Worm (Caenorhabditis elegans) whole organism, midembryonic: ENCODE data around the gene ZK809.8.

Experiments
- T22C8.4 ChIP-seq: fragments of 200-800 bp; sonication (Bioruptor generic); IDR thresholded peaks from 2 replicates; pipeline ENCODE4 v1.3.6; 2022; ENCODE audit warnings: missing genetic modification characterization, missing compliant biosample characterization
- cog-1 ChIP-seq: sonication (generic microtip); optimal IDR thresholded peaks from 2 replicates; lab custom pipeline; 2016; ENCODE audit warnings: missing genetic modification characterization, missing compliant biosample characterization
- flt-1 ChIP-seq: fragments of 200-800 bp; sonication (Bioruptor generic); IDR thresholded peaks from 2 replicates; pipeline ENCODE4 v1.3.6; 2022; ENCODE audit warnings: missing genetic modification characterization, missing compliant biosample characterization
- klf-2 ChIP-seq: fragments of 200-800 bp; sonication (Bioruptor generic); conservative IDR thresholded peaks from 2 replicates; pipeline ENCODE4 v1.3.6; 2022; ENCODE audit warnings: missing genetic modification reagents, missing genetic modification characterization, missing compliant biosample characterization
- med-1 ChIP-seq: sonication (generic microtip); optimal IDR thresholded peaks from 2 replicates; lab custom pipeline; 2017; ENCODE audit warnings: missing genetic modification characterization, mild to moderate bottlenecking, missing compliant biosample characterization, antibody characterized with exemption, missing genetic modification reagents; ENCODE audit not compliant: insufficient read depth
- ref-1 ChIP-seq: fragments of 200-800 bp; sonication (Bioruptor generic); conservative IDR thresholded peaks from 2 replicates; pipeline ENCODE4 v1.3.6; 2022; ENCODE audit warnings: missing genetic modification reagents, missing genetic modification characterization, missing compliant biosample characterization
- tab-1 ChIP-seq: fragments of 200-800 bp; sonication (Bioruptor generic); IDR thresholded peaks from 2 replicates; pipeline ENCODE4 v1.3.6; 2022; ENCODE audit warnings: missing genetic modification characterization, missing compliant biosample characterization
- ztf-23 ChIP-seq: fragments of 200-800 bp; sonication (Bioruptor generic); IDR thresholded peaks from 2 replicates; pipeline ENCODE4 v1.3.6; 2022; ENCODE audit warnings: missing genetic modification reagents, missing genetic modification characterization, missing compliant biosample characterization
- ztf-29 ChIP-seq: fragments of 200-800 bp; sonication (Bioruptor generic); IDR thresholded peaks from 2 replicates; pipeline ENCODE4 v1.3.6; 2022; ENCODE audit warnings: missing genetic modification reagents, missing genetic modification characterization, missing compliant biosample characterization

ce11 chrIV:11691524-11691923, 42.7 kb upstream of the ZK809.8 start:
- TF ChIP-seq tab-1 (no peak), ztf-23 (no peak), flt-1 (GFP tag; lab: Robert Waterston, UW) (no peak), T22C8.4 (GFP tag; lab: Robert Waterston, UW) (no peak), cog-1 (tag; lab: Kevin White, UChicago) (no peak), ztf-29 (GFP tag; lab: Robert Waterston, UW) (no peak), med-1 (GFP tag; lab: Kevin White, UChicago) (no peak), klf-2 (no peak), ref-1 (GFP tag; lab: Robert Waterston, UW) (no peak)
